Worm (Caenorhabditis elegans) whole organism, young adult: ENCODE data around the gene lhpp-1.

Experiments
- B0336.3 ChIP-seq: fragments of 200-800 bp; sonication (Bioruptor generic); IDR thresholded peaks from 2 replicates; pipeline ENCODE4 v1.3.6; 2022; ENCODE audit warnings: missing genetic modification characterization, missing compliant biosample characterization
- C06A6.2 ChIP-seq: fragments of 200-800 bp; sonication (Bioruptor generic); conservative IDR thresholded peaks from 2 replicates; pipeline ENCODE4 v1.3.6; 2022; ENCODE audit warnings: missing genetic modification characterization, missing compliant biosample characterization
- F22D6.2 ChIP-seq: sonication (generic microtip); optimal IDR thresholded peaks from 2 replicates; lab custom pipeline; 2016; ENCODE audit warnings: mild to moderate bottlenecking, missing genetic modification characterization, missing compliant biosample characterization
- F23B12.7 ChIP-seq: sonication (generic microtip); optimal IDR thresholded peaks from 2 replicates; lab custom pipeline; 2017; ENCODE audit warnings: missing genetic modification characterization, mild to moderate bottlenecking, missing compliant biosample characterization, antibody characterized with exemption, moderate library complexity; ENCODE audit not compliant: insufficient read depth
- F49E8.2 ChIP-seq: sonication (generic microtip); optimal IDR thresholded peaks from 3 replicates; lab custom pipeline; 2017; ENCODE audit warnings: missing genetic modification characterization, mild to moderate bottlenecking, missing compliant biosample characterization, antibody characterized with exemption, moderate library complexity; ENCODE audit not compliant: insufficient read depth
- F52B5.7 ChIP-seq: sonication (generic microtip); optimal IDR thresholded peaks from 2 replicates; lab custom pipeline; 2016; ENCODE audit warnings: mild to moderate bottlenecking, missing genetic modification characterization, missing compliant biosample characterization
- F57C9.4 ChIP-seq: sonication (generic microtip); optimal IDR thresholded peaks from 2 replicates; lab custom pipeline; 2017; ENCODE audit warnings: mild to moderate bottlenecking, missing genetic modification characterization, missing compliant biosample characterization
- Y53G8AR.9 ChIP-seq: fragments of 200-800 bp; sonication (Bioruptor generic); conservative IDR thresholded peaks from 2 replicates; pipeline ENCODE4 v1.3.6; 2022; ENCODE audit warnings: missing genetic modification reagents, missing genetic modification characterization, missing compliant biosample characterization
- Y56A3A.18 ChIP-seq: fragments of 200-800 bp; sonication (Bioruptor generic); IDR thresholded peaks from 2 replicates; pipeline ENCODE4 v1.3.6; 2022; ENCODE audit warnings: missing genetic modification reagents, missing genetic modification characterization, missing compliant biosample characterization
- Y95B8A.8 ChIP-seq: fragments of 200-800 bp; sonication (Bioruptor generic); IDR thresholded peaks from 2 replicates; pipeline ENCODE4 v1.3.6; 2022; ENCODE audit warnings: missing genetic modification reagents, missing genetic modification characterization, missing compliant biosample characterization
- aptf-3 ChIP-seq: fragments of 200-800 bp; sonication (Bioruptor generic); IDR thresholded peaks from 2 replicates; pipeline ENCODE4 v1.3.6; 2022; ENCODE audit warnings: missing genetic modification characterization, missing compliant biosample characterization
- attf-3 ChIP-seq: fragments of 200-800 bp; sonication (Bioruptor generic); conservative IDR thresholded peaks from 2 replicates; pipeline ENCODE4 v1.3.6; 2022; ENCODE audit warnings: missing genetic modification reagents, missing genetic modification characterization, missing compliant biosample characterization
- bed-1 ChIP-seq: fragments of 200-800 bp; sonication (Bioruptor generic); IDR thresholded peaks from 2 replicates; pipeline ENCODE4 v1.3.6; 2022; ENCODE audit warnings: missing genetic modification reagents, missing genetic modification characterization, missing compliant biosample characterization
- bed-2 ChIP-seq: fragments of 200-800 bp; sonication (Bioruptor generic); IDR thresholded peaks from 2 replicates; pipeline ENCODE4 v1.3.6; 2022; ENCODE audit warnings: missing genetic modification reagents, missing genetic modification characterization, missing compliant biosample characterization
- ceh-58 ChIP-seq: fragments of 200-800 bp; sonication (Bioruptor generic); IDR thresholded peaks from 2 replicates; pipeline ENCODE4 v1.3.6; 2022; ENCODE audit warnings: missing genetic modification characterization, missing compliant biosample characterization
- die-1 ChIP-seq: sonication (generic microtip); optimal IDR thresholded peaks from 2 replicates; lab custom pipeline; 2016; ENCODE audit warnings: missing genotype, mild to moderate bottlenecking, missing genetic modification characterization, missing compliant biosample characterization
- dox-1 ChIP-seq: fragments of 200-800 bp; sonication (Bioruptor generic); IDR thresholded peaks from 2 replicates; pipeline ENCODE4 v1.3.6; 2022; ENCODE audit warnings: missing genetic modification reagents, missing genetic modification characterization, missing compliant biosample characterization
- egl-18 ChIP-seq: fragments of 200-800 bp; sonication (Bioruptor generic); IDR thresholded peaks from 2 replicates; pipeline ENCODE4 v1.3.6; 2022; ENCODE audit warnings: missing genetic modification reagents, missing genetic modification characterization, missing compliant biosample characterization
- ekl-4 ChIP-seq: fragments of 200-800 bp; sonication (Bioruptor generic); IDR thresholded peaks from 2 replicates; pipeline ENCODE4 v1.3.6; 2022; ENCODE audit warnings: missing genetic modification reagents, missing genetic modification characterization, missing compliant biosample characterization
- hmg-20 ChIP-seq: fragments of 200-800 bp; sonication (Bioruptor generic); IDR thresholded peaks from 2 replicates; pipeline ENCODE4 v1.3.6; 2022; ENCODE audit warnings: missing genetic modification reagents, missing genetic modification characterization, missing compliant biosample characterization
- hsf-1 ChIP-seq: fragments of 200-800 bp; sonication (Bioruptor generic); IDR thresholded peaks from 2 replicates; pipeline ENCODE4 v1.3.6; 2022; ENCODE audit warnings: missing genetic modification reagents, missing genetic modification characterization, missing compliant biosample characterization
- let-526 ChIP-seq: fragments of 200-800 bp; sonication (Bioruptor generic); IDR thresholded peaks from 2 replicates; pipeline ENCODE4 v1.3.6; 2022; ENCODE audit warnings: missing genetic modification reagents, missing genetic modification characterization, missing compliant biosample characterization
- lin-35 ChIP-seq, 3 experiments: fragments of 150-350 bp in 2 of 3; sonication (generic microtip) in 1 of 3; optimal IDR thresholded peaks; 2 replicates each; lab custom pipeline; 2014 to 2018; ENCODE audit warnings: missing biosample characterization in 3 of 3, missing genetic modification characterization in 3 of 3, missing genetic modification reagents in 3 of 3
- lin-40 ChIP-seq: sonication (generic microtip); optimal IDR thresholded peaks from 2 replicates; lab custom pipeline; 2016; ENCODE audit warnings: missing genetic modification characterization, mild to moderate bottlenecking, missing compliant biosample characterization, missing genotype, missing genetic modification reagents
- lin-54 ChIP-seq: fragments of 200-800 bp; sonication (Bioruptor generic); optimal IDR thresholded peaks from 2 replicates; lab custom pipeline; 2018; ENCODE audit warnings: mild to moderate bottlenecking, missing genetic modification characterization, missing compliant biosample characterization
- lir-1 ChIP-seq: fragments of 200-800 bp; sonication (Bioruptor generic); conservative IDR thresholded peaks from 2 replicates; pipeline ENCODE4 v1.3.6; 2022; ENCODE audit warnings: missing genetic modification reagents, missing genetic modification characterization, missing compliant biosample characterization
- madf-3 ChIP-seq: fragments of 200-800 bp; sonication (Bioruptor generic); IDR thresholded peaks from 2 replicates; pipeline ENCODE4 v1.3.6; 2022; ENCODE audit warnings: missing genetic modification reagents, missing genetic modification characterization, missing compliant biosample characterization
- madf-8 ChIP-seq: fragments of 200-800 bp; sonication (Bioruptor generic); conservative IDR thresholded peaks from 2 replicates; pipeline ENCODE4 v1.3.6; 2022; ENCODE audit warnings: missing genetic modification reagents, missing genetic modification characterization, missing compliant biosample characterization
- mcd-1 ChIP-seq: fragments of 200-800 bp; sonication (Bioruptor generic); IDR thresholded peaks from 2 replicates; pipeline ENCODE4 v1.3.6; 2022; ENCODE audit warnings: missing genetic modification reagents, missing genetic modification characterization, missing compliant biosample characterization
- mel-28 ChIP-seq: sonication (generic microtip); optimal IDR thresholded peaks from 2 replicates; lab custom pipeline; 2016; ENCODE audit warnings: borderline replicate concordance, mild to moderate bottlenecking, missing genetic modification characterization, missing compliant biosample characterization
- mes-4 ChIP-seq: sonication (generic microtip); optimal IDR thresholded peaks from 2 replicates; lab custom pipeline; 2016; ENCODE audit warnings: missing genotype, missing genetic modification characterization, missing compliant biosample characterization
- mxl-1 ChIP-seq: sonication (generic microtip); optimal IDR thresholded peaks from 2 replicates; lab custom pipeline; 2016; ENCODE audit warnings: missing genetic modification characterization, missing compliant biosample characterization
- nfya-1 ChIP-seq: sonication (generic microtip); optimal IDR thresholded peaks from 2 replicates; lab custom pipeline; 2017; ENCODE audit warnings: antibody characterized with exemption, missing compliant biosample characterization, missing genetic modification characterization, borderline replicate concordance; ENCODE audit not compliant: insufficient read depth
- nhr-90 ChIP-seq: sonication (generic microtip); optimal IDR thresholded peaks from 2 replicates; lab custom pipeline; 2016; ENCODE audit warnings: missing genotype, mild to moderate bottlenecking, missing genetic modification characterization, missing compliant biosample characterization
- rpc-1 ChIP-seq, 2 experiments: fragments of 150-350 bp in 1 of 2; sonication (generic microtip) in 1 of 2; optimal IDR thresholded peaks; 2 replicates each; lab custom pipeline; 2014 to 2018; ENCODE audit warnings: missing biosample characterization in 1 of 2, missing genetic modification characterization in 1 of 2, missing genetic modification reagents in 1 of 2, missing genotype in 1 of 2
- snpc-1.1 ChIP-seq: sonication (generic microtip); optimal IDR thresholded peaks from 2 replicates; lab custom pipeline; 2017; ENCODE audit warnings: missing genetic modification characterization, mild to moderate bottlenecking, missing compliant biosample characterization, antibody characterized with exemption, moderate library complexity, missing genotype, missing genetic modification reagents; ENCODE audit not compliant: insufficient read depth
- ztf-28 ChIP-seq: fragments of 200-800 bp; sonication (Bioruptor generic); IDR thresholded peaks from 2 replicates; pipeline ENCODE4 v1.3.6; 2022; ENCODE audit warnings: missing genetic modification reagents, missing genetic modification characterization, missing compliant biosample characterization

The lhpp-1 gene

ce11 chrV:12154554-12154953 lies 42.9 kb upstream of the lhpp-1 start, which contains the start of gene C27A7.9:
Gene C27A7.9, minus strand, starts transcription at chrV:12154654.
- TF ChIP-seq lin-40 (no peak), mxl-1 (tag; lab: Kevin White, UChicago) (no peak), dox-1 (no peak), bed-1 (GFP tag; lab: Robert Waterston, UW) (no peak), nhr-90 (tag; lab: Kevin White, UChicago) (no peak), bed-2 (GFP tag; lab: Robert Waterston, UW) (no peak), die-1 (tag; lab: Kevin White, UChicago) (no peak), F52B5.7 (tag; lab: Kevin White, UChicago) (no peak), lir-1 (GFP tag; lab: Robert Waterston, UW) (no peak), hsf-1 (GFP tag; lab: Robert Waterston, UW) (no peak)

- TF ChIP-seq bed-2 (GFP tag; lab: Robert Waterston, UW) = no peak
- TF ChIP-seq F57C9.4 (tag; lab: Kevin White, UChicago) = no peak
- no peak for TF ChIP-seq F49E8.2 (tag; lab: Kevin White, UChicago)
- TF ChIP-seq mes-4 (tag; lab: Kevin White, UChicago) = no peak
- TF ChIP-seq hsf-1 (GFP tag; lab: Robert Waterston, UW) = no peak
- no peak for TF ChIP-seq rpc-1 (optimal IDR thresholded peaks at IDR 0.05; lab: Kevin White, UChicago)
- TF ChIP-seq rpc-1 (tag; optimal IDR thresholded peaks at IDR 0.05; lab: Kevin White, UChicago) = no peak
- TF ChIP-seq ztf-28 (GFP tag; lab: Robert Waterston, UW) = no peak
- TF ChIP-seq Y56A3A.18 = no peak
- no peak for TF ChIP-seq F22D6.2 (tag; lab: Kevin White, UChicago)
Observed at ce11 chrV:12153784-12154183, 42.2 kb upstream of the lhpp-1 start.

- TF ChIP-seq mel-28 (tag; lab: Kevin White, UChicago) (no peak), Y95B8A.8 (no peak), snpc-1.1 (tag; lab: Kevin White, UChicago) (no peak), Y53G8AR.9 (GFP tag; lab: Robert Waterston, UW) (no peak), lin-54 (GFP tag; lab: Kevin White, UChicago) (no peak), let-526 (GFP tag; lab: Robert Waterston, UW) (no peak), madf-3 (GFP tag; lab: Robert Waterston, UW) (no peak)
- TF ChIP-seq, all 124 proteins: peak for 0
Observed at ce11 chrV:12152857-12153256, 41.3 kb upstream of the lhpp-1 start, which contains the start of gene C27A7.8. Gene C27A7.8, plus strand, starts transcription at chrV:12153157.

- no peak for TF ChIP-seq B0336.3 (GFP tag; lab: Robert Waterston, UW)
- TF ChIP-seq, all 124 proteins: peak for 0
Observed at ce11 chrV:12150607-12151006, 39.0 kb upstream of the lhpp-1 start, which contains the start of gene che-11. Gene che-11, minus strand, starts transcription at chrV:12150707.

ce11 chrV:12140625-12141024 lies 29.0 kb upstream of the lhpp-1 start, which contains the start of gene C27A7.3:
Gene C27A7.3, plus strand, starts transcription at chrV:12140925.
- TF ChIP-seq attf-3 (GFP tag; lab: Robert Waterston, UW) = no peak
- TF ChIP-seq egl-18 (GFP tag; lab: Robert Waterston, UW) = no peak
- TF ChIP-seq madf-8 (GFP tag; lab: Robert Waterston, UW) = no peak
- no peak for TF ChIP-seq C06A6.2 (GFP tag; lab: Robert Waterston, UW)
- no peak for TF ChIP-seq ceh-58 (GFP tag; lab: Robert Waterston, UW)
- no peak for TF ChIP-seq F23B12.7 (tag; lab: Kevin White, UChicago)
- TF ChIP-seq hmg-20 (GFP tag; lab: Robert Waterston, UW) = no peak
- no peak for TF ChIP-seq nfya-1
- no peak for TF ChIP-seq B0336.3 (GFP tag; lab: Robert Waterston, UW)
- TF ChIP-seq aptf-3 (GFP tag; lab: Robert Waterston, UW) = no peak
- no peak for TF ChIP-seq lin-35 (GFP tag; optimal IDR thresholded peaks at IDR 0.05; lab: Kevin White, UChicago)
- no peak for TF ChIP-seq mcd-1 (GFP tag; lab: Robert Waterston, UW)
- no peak for TF ChIP-seq ekl-4 (GFP tag; lab: Robert Waterston, UW)
